Fruit fly (Drosophila melanogaster) whole organism, prepupa: ENCODE data around the gene Dsp1.

Source experiments
- CG10669 ChIP-seq: fragments of 200-800 bp; sonication (Bioruptor generic); optimal IDR thresholded peaks from 3 replicates; lab custom pipeline; 2018; ENCODE audit warnings: missing biosample characterization, mild to moderate bottlenecking, missing genetic modification characterization, moderate library complexity
- CG6854 ChIP-seq: fragments of 200-800 bp; sonication (Bioruptor generic); optimal IDR thresholded peaks from 2 replicates; lab custom pipeline; 2017; ENCODE audit warnings: missing biosample characterization, mild to moderate bottlenecking, missing genetic modification characterization
- CG7368 ChIP-seq: fragments of 200-800 bp; sonication (Bioruptor generic); optimal IDR thresholded peaks from 3 replicates; lab custom pipeline; 2016; ENCODE audit warnings: missing biosample characterization, missing genetic modification characterization
- CG8319 ChIP-seq: fragments of 200-800 bp; sonication (Bioruptor generic); optimal IDR thresholded peaks from 3 replicates; lab custom pipeline; 2016; ENCODE audit warnings: missing biosample characterization, missing genetic modification characterization
- Smox ChIP-seq: fragments of 200-800 bp; sonication (Bioruptor generic); optimal IDR thresholded peaks from 3 replicates; lab custom pipeline; 2016; ENCODE audit warnings: missing biosample characterization, missing genetic modification characterization
- achi ChIP-seq: fragments of 200-800 bp; sonication (Bioruptor generic); optimal IDR thresholded peaks from 3 replicates; lab custom pipeline; 2016; ENCODE audit warnings: missing biosample characterization, missing genetic modification characterization
- dac ChIP-seq: fragments of 200-800 bp; sonication (Bioruptor generic); optimal IDR thresholded peaks from 2 replicates; lab custom pipeline; 2017; ENCODE audit warnings: missing biosample characterization, mild to moderate bottlenecking, missing genetic modification characterization

dm6 chrX:16374059-16374458 lies 40.6 kb downstream of the Dsp1 start:
- TF ChIP-seq CG6854 (no peak), dac (no peak), CG8319 (GFP tag; lab: Kevin White, UChicago) (no peak), achi (GFP tag; lab: Kevin White, UChicago) (no peak), CG10669 (no peak), Smox (GFP tag; lab: Kevin White, UChicago) (no peak), CG7368 (GFP tag; lab: Kevin White, UChicago) (no peak)
